Worm (Caenorhabditis elegans) whole organism, early embryonic: ENCODE measurements around the gene K05D4.9.

Experiments
- B0310.2 ChIP-seq: sonication (generic microtip); optimal IDR thresholded peaks from 2 replicates; lab custom pipeline; 2016; ENCODE audit warnings: mild to moderate bottlenecking, missing genetic modification characterization, missing compliant biosample characterization
- F13C5.2 ChIP-seq: sonication (generic microtip); optimal IDR thresholded peaks from 2 replicates; lab custom pipeline; 2017; ENCODE audit warnings: mild to moderate bottlenecking, missing genetic modification characterization, inconsistent platforms, missing compliant biosample characterization
- aly-1 ChIP-seq: sonication (generic microtip); optimal IDR thresholded peaks from 2 replicates; lab custom pipeline; 2016; ENCODE audit warnings: missing genetic modification characterization, missing compliant biosample characterization
- ama-1 ChIP-seq: fragments of 150-350 bp; optimal IDR thresholded peaks from 2 replicates; lab custom pipeline; 2014
- ceh-13 ChIP-seq: fragments of 200-800 bp; sonication (Bioruptor generic); optimal IDR thresholded peaks from 2 replicates; lab custom pipeline; 2018; ENCODE audit warnings: mild to moderate bottlenecking, missing genetic modification characterization, missing compliant biosample characterization
- ceh-36 ChIP-seq: sonication (generic microtip); optimal IDR thresholded peaks from 2 replicates; lab custom pipeline; 2016; ENCODE audit warnings: missing genetic modification characterization, inconsistent platforms, missing compliant biosample characterization
- ets-7 ChIP-seq: sonication (generic microtip); optimal IDR thresholded peaks from 2 replicates; lab custom pipeline; 2016; ENCODE audit warnings: missing genotype, missing genetic modification characterization, missing compliant biosample characterization
- flt-1 ChIP-seq: fragments of 200-800 bp; sonication (Bioruptor generic); IDR thresholded peaks from 2 replicates; pipeline ENCODE4 v1.3.6; 2022; ENCODE audit warnings: missing genetic modification characterization, missing compliant biosample characterization
- hmbx-1 ChIP-seq: sonication (generic microtip); optimal IDR thresholded peaks from 2 replicates; lab custom pipeline; 2016; ENCODE audit warnings: mild to moderate bottlenecking, missing genetic modification characterization, missing compliant biosample characterization
- hmg-4 ChIP-seq: fragments of 200-800 bp; sonication (Bioruptor generic); optimal IDR thresholded peaks from 2 replicates; lab custom pipeline; 2018; ENCODE audit warnings: mild to moderate bottlenecking, missing genetic modification characterization, missing compliant biosample characterization
- hnd-1 ChIP-seq: sonication (generic microtip); optimal IDR thresholded peaks from 2 replicates; lab custom pipeline; 2016; ENCODE audit warnings: missing genetic modification characterization, missing compliant biosample characterization
- pes-1 ChIP-seq: fragments of 200-800 bp; sonication (Bioruptor generic); IDR thresholded peaks from 2 replicates; pipeline ENCODE4 v1.3.6; 2022; ENCODE audit warnings: missing genetic modification reagents, missing genetic modification characterization, missing compliant biosample characterization
- scrt-1 ChIP-seq: fragments of 200-800 bp; sonication (Bioruptor generic); IDR thresholded peaks from 2 replicates; pipeline ENCODE4 v1.3.6; 2022; ENCODE audit warnings: missing genetic modification characterization, missing compliant biosample characterization
- sea-1 ChIP-seq: fragments of 200-800 bp; sonication (Bioruptor generic); conservative IDR thresholded peaks from 2 replicates; pipeline ENCODE4 v1.3.6; 2022; ENCODE audit warnings: missing genetic modification characterization, missing compliant biosample characterization
- tbx-11 ChIP-seq: fragments of 200-800 bp; sonication (Bioruptor generic); IDR thresholded peaks from 2 replicates; pipeline ENCODE4 v1.3.6; 2022; ENCODE audit warnings: missing genetic modification characterization, missing compliant biosample characterization
- tbx-37 ChIP-seq: fragments of 200-800 bp; sonication (Bioruptor generic); conservative IDR thresholded peaks from 2 replicates; pipeline ENCODE4 v1.3.6; 2022; ENCODE audit warnings: missing genetic modification reagents, missing genetic modification characterization, missing compliant biosample characterization
- tra-4 ChIP-seq: sonication (generic microtip); optimal IDR thresholded peaks from 2 replicates; lab custom pipeline; 2017; ENCODE audit warnings: missing genetic modification characterization, missing compliant biosample characterization

Gene K05D4.9

DNA sequence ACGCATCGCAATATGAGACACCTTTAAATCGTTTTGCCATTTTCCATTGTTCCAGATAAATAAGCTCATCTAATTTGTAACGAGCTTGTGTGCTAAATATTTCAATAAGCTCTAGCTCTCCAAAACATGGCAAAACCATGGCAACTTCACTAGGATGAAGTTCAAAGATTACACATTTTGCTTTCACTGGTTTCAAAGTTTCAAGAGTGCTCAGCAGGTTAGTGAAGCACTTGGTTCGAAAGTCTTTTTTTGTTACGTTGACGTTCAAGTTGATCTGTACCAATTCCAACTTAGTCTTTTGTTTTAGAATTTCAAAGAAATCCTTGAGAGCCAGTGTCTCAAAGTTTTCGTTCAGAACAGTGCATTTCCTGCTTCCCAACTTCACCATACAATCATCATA lies 29.2 kb downstream of the K05D4.9 start, which contains the start of gene fbxa-18:
Gene fbxa-18 (plus strand): TSS at position 301 of the 400 bp plus-strand sequence.
- TF ChIP-seq hmg-4 (GFP tag; lab: Kevin White, UChicago) (no peak), ets-7 (tag; lab: Kevin White, UChicago) (no peak), tbx-37 (GFP tag; lab: Robert Waterston, UW) (no peak), F13C5.2 (tag; lab: Kevin White, UChicago) (no peak), tra-4 (no peak), sea-1 (GFP tag; lab: Robert Waterston, UW) (no peak), B0310.2 (tag; lab: Kevin White, UChicago) (no peak), aly-1 (tag; lab: Kevin White, UChicago) (no peak), tbx-11 (GFP tag; lab: Robert Waterston, UW) (no peak), ceh-36 (no peak), hnd-1 (tag; lab: Kevin White, UChicago) (no peak), ceh-13 (no peak), flt-1 (GFP tag; lab: Robert Waterston, UW) (no peak), pes-1 (GFP tag; lab: Robert Waterston, UW) (no peak), scrt-1 (no peak), hmbx-1 (tag; lab: Kevin White, UChicago) (no peak), ama-1 (lab: Kevin White, UChicago) (no peak)

DNA sequence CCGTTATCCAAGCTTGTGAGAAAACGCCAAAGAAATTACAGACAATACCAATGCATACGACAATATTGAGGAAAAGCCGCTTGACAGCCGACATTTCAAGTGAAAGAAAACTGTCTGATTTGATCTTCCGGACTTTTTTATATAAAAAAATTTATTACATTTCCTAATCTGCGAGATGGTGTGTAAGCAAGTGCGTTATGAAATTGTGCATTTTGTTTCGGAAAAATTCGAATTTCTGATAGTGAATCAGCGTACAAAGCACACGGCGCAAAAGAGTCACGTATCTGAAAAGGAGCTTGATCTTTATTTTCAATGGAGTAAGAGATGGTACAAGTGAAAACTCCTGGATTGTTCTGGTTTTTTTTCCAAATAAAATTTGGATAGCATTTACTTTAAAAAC lies 30.6 kb downstream of the K05D4.9 start, which contains the start of gene clc-32:
Gene clc-32 (minus strand): TSS at position 101 of the 400 bp plus-strand sequence.
- TF ChIP-seq hmbx-1 (tag; lab: Kevin White, UChicago) (no peak), aly-1 (tag; lab: Kevin White, UChicago) (no peak), hnd-1 (tag; lab: Kevin White, UChicago) (no peak), tbx-11 (GFP tag; lab: Robert Waterston, UW) (no peak), pes-1 (GFP tag; lab: Robert Waterston, UW) (no peak), hmg-4 (GFP tag; lab: Kevin White, UChicago) (no peak)

DNA sequence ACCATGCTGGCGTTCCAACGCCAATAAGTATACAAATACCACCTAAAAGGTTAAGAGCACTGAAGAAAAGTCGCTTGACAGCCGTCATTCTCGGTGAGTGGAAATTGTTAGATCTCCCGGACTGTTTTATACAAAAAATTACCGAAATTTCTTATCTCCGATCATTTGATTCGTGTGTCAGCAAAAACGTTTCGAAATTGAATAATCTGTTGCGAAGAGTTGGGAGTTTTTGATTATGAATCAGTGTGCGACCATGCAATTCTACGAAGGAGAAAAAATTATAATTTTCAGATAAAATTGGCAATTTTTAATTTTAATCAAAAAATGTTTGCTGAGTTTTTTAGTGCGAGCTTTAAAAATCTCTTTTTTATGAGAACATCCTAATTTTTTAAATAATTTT lies 32.1 kb downstream of the K05D4.9 start, which contains the start of gene clc-11:
Gene clc-11 (minus strand): TSS at position 101 of the 400 bp plus-strand sequence.
- TF ChIP-seq F13C5.2 (tag; lab: Kevin White, UChicago) (no peak), ceh-13 (no peak), ets-7 (tag; lab: Kevin White, UChicago) (no peak), sea-1 (GFP tag; lab: Robert Waterston, UW) (no peak), ama-1 (lab: Kevin White, UChicago) (no peak), aly-1 (tag; lab: Kevin White, UChicago) (no peak)

DNA sequence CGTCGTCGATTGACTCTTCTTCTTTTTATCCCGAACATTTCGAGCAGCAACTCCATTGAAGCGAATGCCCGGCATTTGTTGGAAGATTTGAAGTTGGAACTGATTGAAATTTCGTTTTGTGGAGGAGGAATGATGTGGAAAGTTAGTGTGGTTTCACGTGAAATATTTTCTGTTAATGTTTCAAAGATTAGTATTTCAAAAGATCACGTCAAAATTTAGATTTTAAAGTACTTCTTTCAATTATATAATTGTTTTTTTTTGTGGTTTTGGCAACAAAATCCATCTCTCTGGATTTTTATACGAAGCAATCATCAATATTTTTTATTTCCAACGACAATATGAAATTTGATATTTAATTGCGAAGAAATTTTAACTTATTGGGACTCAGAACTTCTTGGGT lies 34.6 kb downstream of the K05D4.9 start, which contains the start of gene F44G3.7:
Gene F44G3.7 (minus strand): TSS at position 101 of the 400 bp plus-strand sequence.
- TF ChIP-seq sea-1 (GFP tag; lab: Robert Waterston, UW) (no peak), hnd-1 (tag; lab: Kevin White, UChicago) (no peak), flt-1 (GFP tag; lab: Robert Waterston, UW) (no peak), ceh-13 (no peak), ceh-36 (no peak), tbx-11 (GFP tag; lab: Robert Waterston, UW) (no peak), scrt-1 (no peak), hmg-4 (GFP tag; lab: Kevin White, UChicago) (no peak), aly-1 (tag; lab: Kevin White, UChicago) (no peak)

DNA sequence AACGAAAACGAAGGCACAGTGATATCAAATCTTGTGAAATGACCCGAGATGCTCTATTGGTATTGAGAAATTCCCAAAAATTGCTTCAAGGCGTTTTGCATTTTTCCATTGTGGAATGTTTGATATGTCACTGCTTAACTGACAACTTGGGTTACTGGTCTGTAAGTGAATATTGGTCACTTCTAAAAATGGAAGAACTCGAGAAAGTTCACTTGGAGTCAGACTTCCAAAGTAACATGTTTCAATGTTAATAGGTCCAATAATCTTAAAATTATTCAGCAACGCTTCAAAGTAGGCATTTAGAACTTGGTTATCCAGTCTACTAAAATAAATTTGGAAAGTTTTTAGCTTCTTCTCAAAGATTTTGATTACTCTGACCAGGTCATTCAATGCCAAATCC lies 38.9 kb downstream of the K05D4.9 start, which contains the start of gene fbxa-144:
Gene fbxa-144 (minus strand): TSS at position 101 of the 400 bp plus-strand sequence.
- TF ChIP-seq scrt-1 = no peak

DNA sequence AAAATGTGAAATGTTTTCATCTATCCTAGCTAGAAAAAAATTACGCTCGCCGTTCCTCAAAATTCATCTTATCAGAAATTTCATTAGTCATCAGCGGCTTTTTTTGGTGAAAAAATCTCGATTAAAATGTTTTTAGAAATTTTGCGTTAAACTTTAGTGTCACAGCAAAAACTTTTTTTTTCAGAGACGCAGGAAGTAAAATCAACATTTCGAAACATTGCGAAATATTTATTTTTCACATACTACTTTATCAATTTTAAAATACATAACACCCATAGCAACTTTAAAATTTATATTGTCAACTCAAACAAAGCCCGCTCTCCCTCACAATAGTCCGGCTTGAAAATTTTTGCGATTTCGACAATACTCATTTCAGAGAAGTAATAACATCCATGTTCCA lies 39.4 kb downstream of the K05D4.9 start:
- no peak for TF ChIP-seq hmbx-1 (tag; lab: Kevin White, UChicago)
- no peak for TF ChIP-seq tbx-11 (GFP tag; lab: Robert Waterston, UW)
- no peak for TF ChIP-seq sea-1 (GFP tag; lab: Robert Waterston, UW)
- TF ChIP-seq tra-4 = no peak
- TF ChIP-seq aly-1 (tag; lab: Kevin White, UChicago) = no peak
- TF ChIP-seq scrt-1 = no peak
- no peak for TF ChIP-seq hmg-4 (GFP tag; lab: Kevin White, UChicago)

DNA sequence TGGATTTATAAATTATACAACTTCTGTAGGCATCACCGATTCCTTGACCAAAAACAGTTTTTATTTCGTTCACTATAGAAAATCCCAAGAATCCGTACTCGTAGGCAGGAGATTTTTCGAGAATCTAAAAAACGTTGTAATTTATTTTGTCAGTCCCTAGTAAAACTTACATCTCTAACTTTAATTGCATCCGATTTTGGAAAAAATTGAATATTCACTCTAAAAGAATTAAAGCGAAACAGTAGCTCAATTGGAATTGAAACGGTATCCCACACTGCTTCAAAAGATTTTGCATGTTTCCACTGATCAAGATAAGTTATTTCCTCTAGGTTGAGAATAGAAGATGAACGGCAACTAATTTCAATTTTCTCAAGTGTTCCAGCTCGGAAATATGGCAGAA lies 40.4 kb downstream of the K05D4.9 start, which contains the start of gene fbxa-142:
Gene fbxa-142 (minus strand): TSS at position 101 of the 400 bp plus-strand sequence.
- TF ChIP-seq hnd-1 (tag; lab: Kevin White, UChicago) (no peak), B0310.2 (tag; lab: Kevin White, UChicago) (no peak), ets-7 (tag; lab: Kevin White, UChicago) (no peak)

DNA sequence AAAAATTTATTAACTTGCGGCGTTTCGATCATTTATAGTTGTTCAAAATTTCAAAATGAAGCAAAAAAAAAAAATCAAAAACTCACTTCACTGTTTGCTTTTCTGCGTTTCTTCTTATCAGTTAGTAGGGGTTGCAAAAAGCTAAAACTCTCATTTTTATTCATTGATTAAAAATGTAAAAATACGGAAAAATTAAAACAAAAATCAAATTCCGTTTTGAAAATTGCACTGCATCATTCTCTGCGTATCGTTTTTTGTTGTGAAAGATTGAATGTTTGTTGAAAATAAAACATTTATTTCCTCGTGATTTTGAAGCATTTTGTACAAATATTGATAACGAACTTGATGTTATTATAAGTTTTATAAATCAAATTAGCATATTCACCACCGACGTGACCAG lies 42.5 kb downstream of the K05D4.9 start:
- TF ChIP-seq flt-1 (GFP tag; lab: Robert Waterston, UW) (no peak), tbx-11 (GFP tag; lab: Robert Waterston, UW) (no peak), ama-1 (lab: Kevin White, UChicago) (no peak), B0310.2 (tag; lab: Kevin White, UChicago) (no peak), pes-1 (GFP tag; lab: Robert Waterston, UW) (no peak), ets-7 (tag; lab: Kevin White, UChicago) (no peak), tbx-37 (GFP tag; lab: Robert Waterston, UW) (no peak), hmg-4 (GFP tag; lab: Kevin White, UChicago) (no peak), F13C5.2 (tag; lab: Kevin White, UChicago) (no peak), ceh-36 (no peak), hnd-1 (tag; lab: Kevin White, UChicago) (no peak), ceh-13 (no peak), scrt-1 (no peak)
